Fruit fly (Drosophila melanogaster) whole organism, wandering third instar larva: Measurements from ENCODE around the gene Sh3beta.

ENCODE experiments used
- CG32264 ChIP-seq: fragments of 200-800 bp; sonication (Bioruptor generic); optimal IDR thresholded peaks from 2 replicates; lab custom pipeline; 2016; ENCODE audit warnings: missing biosample characterization, missing genetic modification characterization
- CrebA ChIP-seq: fragments of 200-800 bp; sonication (Bioruptor generic); optimal IDR thresholded peaks from 2 replicates; lab custom pipeline; 2016; ENCODE audit warnings: missing biosample characterization, mild to moderate bottlenecking, missing genetic modification characterization, borderline replicate concordance
- Dfd ChIP-seq: fragments of >200 bp; optimal IDR thresholded peaks from 2 replicates; lab custom pipeline; 2017; ENCODE audit warnings: missing biosample characterization, missing genetic modification characterization
- GATAd ChIP-seq: sonication (Bioruptor generic); optimal IDR thresholded peaks from 2 replicates; lab custom pipeline; 2016; ENCODE audit warnings: missing biosample characterization, missing genetic modification characterization
- HLH106 ChIP-seq: fragments of 200-800 bp; optimal IDR thresholded peaks from 3 replicates; lab custom pipeline; 2019; ENCODE audit warnings: missing biosample characterization, mild to moderate bottlenecking, missing genetic modification characterization, moderate library complexity
- Hnf4 ChIP-seq: fragments of 200-800 bp; sonication (Bioruptor generic); optimal IDR thresholded peaks from 2 replicates; lab custom pipeline; 2016; ENCODE audit warnings: missing biosample characterization, mild to moderate bottlenecking, missing genetic modification characterization
- Hr78 ChIP-seq: fragments of >200 bp; optimal IDR thresholded peaks from 2 replicates; lab custom pipeline; 2017; ENCODE audit warnings: missing biosample characterization, missing genetic modification characterization
- Hr83 ChIP-seq: fragments of 200-300 bp; sonication (Bioruptor generic); optimal IDR thresholded peaks from 2 replicates; lab custom pipeline; 2016; ENCODE audit warnings: missing biosample characterization, mild to moderate bottlenecking, missing genetic modification characterization, moderate library complexity; ENCODE audit not compliant: poor library complexity, severe bottlenecking
- Mio ChIP-seq: sonication (Bioruptor generic); optimal IDR thresholded peaks from 2 replicates; lab custom pipeline; 2016; ENCODE audit warnings: missing biosample characterization, missing genetic modification characterization
- Myc ChIP-seq: fragments of >200 bp; optimal IDR thresholded peaks from 2 replicates; lab custom pipeline; 2017
- Rel ChIP-seq, 2 experiments: fragments of 200-800 bp; sonication (Bioruptor generic) in 1 of 2; optimal IDR thresholded peaks; 2 replicates in 1 of 2; 3 replicates in 1 of 2; lab custom pipeline; 2016 to 2019; ENCODE audit warnings: mild to moderate bottlenecking in 2 of 2, missing biosample characterization in 2 of 2, missing genetic modification characterization in 2 of 2, moderate library complexity in 1 of 2
- Sp1 ChIP-seq: fragments of 200-800 bp; sonication (Bioruptor generic); optimal IDR thresholded peaks from 3 replicates; lab custom pipeline; 2019; ENCODE audit warnings: missing biosample characterization, mild to moderate bottlenecking, missing genetic modification characterization, moderate library complexity
- Vsx2 ChIP-seq: fragments of 200-300, 225-300 bp; sonication (Bioruptor generic); optimal IDR thresholded peaks from 2 replicates; lab custom pipeline; 2018; ENCODE audit warnings: missing biosample characterization, missing genetic modification characterization; ENCODE audit not compliant: partially characterized antibody
- br ChIP-seq: fragments of 200-800 bp; sonication (Bioruptor generic); optimal IDR thresholded peaks from 2 replicates; lab custom pipeline; 2016; ENCODE audit warnings: missing biosample characterization, missing genetic modification characterization
- brk ChIP-seq: fragments of 200-800 bp; sonication (Bioruptor generic); optimal IDR thresholded peaks from 2 replicates; lab custom pipeline; 2016; ENCODE audit warnings: missing biosample characterization, mild to moderate bottlenecking, missing genetic modification characterization
- dl ChIP-seq, 2 experiments: fragments of 175-275, 200-275 bp in 1 of 2; fragments of 200-275 bp in 1 of 2; sonication (Bioruptor generic); optimal IDR thresholded peaks; lab custom pipeline; 2018; ENCODE audit warnings: mild to moderate bottlenecking in 2 of 2, missing biosample characterization in 2 of 2, missing genetic modification characterization in 2 of 2, moderate library complexity in 2 of 2; ENCODE audit not compliant: partially characterized antibody in 2 of 2, insufficient read depth in 1 of 2
- dmrt93B ChIP-seq: fragments of 200-800 bp; sonication (Bioruptor generic); optimal IDR thresholded peaks from 2 replicates; lab custom pipeline; 2018; ENCODE audit warnings: missing biosample characterization, mild to moderate bottlenecking, missing genetic modification characterization
- dsf ChIP-seq: sonication (Bioruptor generic); optimal IDR thresholded peaks from 2 replicates; lab custom pipeline; 2016; ENCODE audit warnings: missing biosample characterization, missing genetic modification characterization, borderline replicate concordance
- ey ChIP-seq: fragments of 200-800 bp; sonication (Bioruptor generic); optimal IDR thresholded peaks from 2 replicates; lab custom pipeline; 2016; ENCODE audit warnings: missing biosample characterization, missing genetic modification characterization
- foxo ChIP-seq, 2 experiments: fragments of 200-800 bp; sonication (Bioruptor generic); optimal IDR thresholded peaks; 2 replicates in 1 of 2; 3 replicates in 1 of 2; lab custom pipeline; 2016 to 2017; ENCODE audit warnings: missing biosample characterization in 2 of 2, missing genetic modification characterization in 2 of 2
- fru ChIP-seq: fragments of 200-800 bp; sonication (Bioruptor generic); optimal IDR thresholded peaks from 3 replicates; lab custom pipeline; 2016; ENCODE audit warnings: missing biosample characterization, mild to moderate bottlenecking, missing genetic modification characterization
- h ChIP-seq: fragments of 200-800 bp; sonication (Bioruptor generic); optimal IDR thresholded peaks from 3 replicates; lab custom pipeline; 2016; ENCODE audit warnings: missing biosample characterization, mild to moderate bottlenecking, missing genetic modification characterization
- jim ChIP-seq: fragments of 175-275, 200-325 bp; sonication (Bioruptor generic); optimal IDR thresholded peaks from 2 replicates; lab custom pipeline; 2016; ENCODE audit warnings: missing biosample characterization, mild to moderate bottlenecking, missing genetic modification characterization
- lola ChIP-seq: fragments of >200 bp; optimal IDR thresholded peaks from 2 replicates; lab custom pipeline; 2017; ENCODE audit warnings: missing biosample characterization, missing genetic modification characterization
- pan ChIP-seq: fragments of >200 bp; optimal IDR thresholded peaks from 2 replicates; lab custom pipeline; 2017
- psq ChIP-seq: fragments of 200-800 bp; sonication (Bioruptor generic); optimal IDR thresholded peaks from 3 replicates; lab custom pipeline; 2017; ENCODE audit warnings: missing biosample characterization, mild to moderate bottlenecking, missing genetic modification characterization, moderate library complexity
- rgr ChIP-seq: fragments of 200-800 bp; sonication (Bioruptor generic); optimal IDR thresholded peaks from 3 replicates; lab custom pipeline; 2016; ENCODE audit warnings: missing biosample characterization, mild to moderate bottlenecking, missing genetic modification characterization
- sv ChIP-seq: fragments of 200-800 bp; sonication (Bioruptor generic); optimal IDR thresholded peaks from 3 replicates; lab custom pipeline; 2016; ENCODE audit warnings: missing biosample characterization, missing genetic modification characterization
- tai ChIP-seq: sonication (Bioruptor generic); optimal IDR thresholded peaks from 2 replicates; lab custom pipeline; 2016; ENCODE audit warnings: missing biosample characterization, missing genetic modification characterization
- usp ChIP-seq: fragments of >200 bp; optimal IDR thresholded peaks from 2 replicates; lab custom pipeline; 2017; ENCODE audit warnings: missing biosample characterization, missing genetic modification characterization
- woc ChIP-seq: sonication (Bioruptor generic); optimal IDR thresholded peaks from 2 replicates; lab custom pipeline; 2016; ENCODE audit warnings: missing biosample characterization, mild to moderate bottlenecking, missing genetic modification characterization

Gene Sh3beta

dm6 chr3L:7396055-7396454 is 27.0 kb upstream of the Sh3beta start, which contains the start of gene CG32379:
Gene CG32379, plus strand, starts transcription at chr3L:7396355.
- TF ChIP-seq psq (GFP tag; lab: Kevin White, UChicago) (no peak), tai (GFP tag; lab: Kevin White, UChicago) (no peak), foxo (GFP tag; optimal IDR thresholded peaks at IDR 0.05; lab: Kevin White, UChicago) (no peak)

- no peak for TF ChIP-seq tai (GFP tag; lab: Kevin White, UChicago)
- TF ChIP-seq Mio (GFP tag; lab: Kevin White, UChicago), result no peak
- no peak for TF ChIP-seq Hnf4 (GFP tag; lab: Kevin White, UChicago)
- no peak for TF ChIP-seq CrebA (GFP tag; lab: Kevin White, UChicago)
- no peak for TF ChIP-seq Hr83 (GFP tag; lab: Kevin White, UChicago)
- no peak for TF ChIP-seq br (GFP tag; lab: Kevin White, UChicago)
- no peak for TF ChIP-seq Myc (lab: Kevin White, UChicago)
- no peak for TF ChIP-seq h (GFP tag; lab: Kevin White, UChicago)
- TF ChIP-seq GATAd (GFP tag; lab: Kevin White, UChicago), result no peak
- TF ChIP-seq woc (GFP tag; lab: Kevin White, UChicago), result no peak
- no peak for TF ChIP-seq lola (GFP tag; lab: Kevin White, UChicago)
- TF ChIP-seq Sp1, result no peak
- no peak for TF ChIP-seq fru
- TF ChIP-seq rgr (GFP tag; lab: Kevin White, UChicago), result no peak
- no peak for TF ChIP-seq dsf (GFP tag; lab: Kevin White, UChicago)
- TF ChIP-seq brk, result no peak
- TF ChIP-seq pan (lab: Kevin White, UChicago), result no peak
- no peak for TF ChIP-seq dmrt93B (GFP tag; lab: Kevin White, UChicago)
- TF ChIP-seq jim (GFP tag; lab: Kevin White, UChicago), result no peak
- TF ChIP-seq ey, result no peak
Measured at dm6 chr3L:7390442-7390841, 21.4 kb upstream of the Sh3beta start, which contains the start of gene CG8563. Gene CG8563, plus strand, starts transcription at chr3L:7390742.

- TF ChIP-seq rgr (GFP tag; lab: Kevin White, UChicago) (no peak), woc (GFP tag; lab: Kevin White, UChicago) (no peak), psq (GFP tag; lab: Kevin White, UChicago) (no peak), Dfd (GFP tag; lab: Kevin White, UChicago) (no peak), HLH106 (no peak), Rel (GFP tag; optimal IDR thresholded peaks at IDR 0.05; lab: Kevin White, UChicago) (no peak), Rel (tag; optimal IDR thresholded peaks at IDR 0.05; lab: Kevin White, UChicago) (no peak), Myc (lab: Kevin White, UChicago) (no peak), br (GFP tag; lab: Kevin White, UChicago) (no peak), Hr83 (GFP tag; lab: Kevin White, UChicago) (no peak), Hnf4 (GFP tag; lab: Kevin White, UChicago) (no peak), pan (lab: Kevin White, UChicago) (no peak), dsf (GFP tag; lab: Kevin White, UChicago) (no peak), fru (no peak)
Measured at dm6 chr3L:7390004-7390403, 20.9 kb upstream of the Sh3beta start.

dm6 chr3L:7387814-7388213 is 18.8 kb upstream of the Sh3beta start, which contains the start of gene CG8564:
Gene CG8564, minus strand, starts transcription at chr3L:7387914.
- TF ChIP-seq Hr78 (GFP tag; lab: Kevin White, UChicago) (no peak), h (GFP tag; lab: Kevin White, UChicago) (no peak), usp (GFP tag; lab: Kevin White, UChicago) (no peak), sv (no peak), psq (GFP tag; lab: Kevin White, UChicago) (no peak), CG32264 (GFP tag; lab: Kevin White, UChicago) (no peak), lola (GFP tag; lab: Kevin White, UChicago) (no peak), foxo (GFP tag; optimal IDR thresholded peaks at IDR 0.05; lab: Kevin White, UChicago) (no peak), Vsx2 (GFP tag; lab: Kevin White, UChicago) (no peak), dmrt93B (GFP tag; lab: Kevin White, UChicago) (no peak), CrebA (GFP tag; lab: Kevin White, UChicago) (no peak), dl (GFP tag; optimal IDR thresholded peaks at IDR 0.05; lab: Kevin White, UChicago; ENCODE audit: insufficient read depth in 1 of 2, partially characterized antibody in 2 of 2) (no peak), pan (lab: Kevin White, UChicago) (no peak)
